Fruit fly (Drosophila melanogaster) whole organism, larva: Measurements from ENCODE around the gene CG5079.

Experiments
- noc ChIP-seq: fragments of 200-800 bp; sonication (Bioruptor generic); optimal IDR thresholded peaks from 3 replicates; lab custom pipeline; 2019; ENCODE audit warnings: missing biosample characterization, mild to moderate bottlenecking, missing genetic modification characterization, moderate library complexity

The CG5079 gene

DNA sequence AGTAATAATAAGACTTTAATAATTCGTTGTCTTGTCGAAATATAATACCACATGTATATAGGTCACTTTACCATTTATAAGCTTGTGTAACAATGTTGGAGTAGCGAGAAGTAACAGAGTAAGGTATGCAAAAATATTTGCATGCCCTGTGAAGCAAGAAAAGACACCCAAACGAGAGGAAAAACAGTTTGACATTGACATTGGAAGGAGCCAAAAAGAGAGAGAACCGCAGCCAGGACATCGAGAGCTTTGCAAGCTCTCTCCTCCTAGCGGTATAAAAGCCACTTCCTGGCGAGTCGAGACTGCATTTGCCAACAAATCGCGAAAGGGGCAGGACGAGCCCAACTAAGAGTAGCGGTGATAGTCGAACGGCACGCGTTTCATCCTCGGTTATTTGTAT is at the start of gene CG5079:
CG5079 (plus strand) TSS at position 301 of the 400 bp plus-strand sequence.
- TF ChIP-seq noc (tag; lab: Kevin White, UChicago): no peak

DNA sequence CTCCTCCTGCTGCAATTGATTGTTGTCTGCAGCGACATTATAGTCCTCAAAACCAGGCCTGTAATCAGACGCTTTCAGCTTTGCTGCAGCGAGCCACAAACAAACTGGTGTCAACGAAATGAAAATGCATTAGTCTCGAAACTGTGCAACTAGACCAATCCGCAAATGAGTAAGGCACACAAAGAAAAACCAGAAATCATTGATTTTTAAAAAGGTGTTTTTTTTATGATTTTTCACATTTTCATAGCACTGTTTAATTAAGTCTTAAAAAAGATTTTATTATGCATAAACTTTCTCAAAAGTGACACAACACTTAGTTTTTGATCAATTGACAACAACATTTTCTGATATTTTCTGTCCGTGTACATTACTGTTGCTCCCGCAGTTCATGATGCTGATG is 30.4 kb upstream of the CG5079 start, which contains the start of gene CG4582:
CG4582 (minus strand) TSS at position 101 of the 400 bp plus-strand sequence.
- TF ChIP-seq noc (tag; lab: Kevin White, UChicago): no peak

DNA sequence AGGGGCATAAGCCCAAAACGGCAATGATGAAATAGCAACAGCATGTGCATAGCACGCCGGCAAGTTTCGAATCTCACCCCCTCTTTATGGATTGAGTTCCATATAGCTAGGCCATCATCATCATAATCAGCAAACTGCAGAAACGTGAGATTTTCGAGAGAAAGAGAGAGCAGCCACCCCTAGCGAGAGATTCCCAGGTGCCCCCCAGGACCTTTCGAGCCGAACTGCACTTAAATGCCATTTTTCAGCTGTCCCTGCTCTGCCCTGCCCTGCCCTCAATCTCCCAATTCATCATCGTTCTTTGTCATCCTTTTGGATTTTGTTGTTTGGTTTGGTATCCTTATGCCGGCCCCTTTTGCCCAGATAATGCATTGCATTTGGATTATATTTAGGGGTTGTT is 25.8 kb upstream of the CG5079 start:
- no peak for TF ChIP-seq noc (tag; lab: Kevin White, UChicago)

DNA sequence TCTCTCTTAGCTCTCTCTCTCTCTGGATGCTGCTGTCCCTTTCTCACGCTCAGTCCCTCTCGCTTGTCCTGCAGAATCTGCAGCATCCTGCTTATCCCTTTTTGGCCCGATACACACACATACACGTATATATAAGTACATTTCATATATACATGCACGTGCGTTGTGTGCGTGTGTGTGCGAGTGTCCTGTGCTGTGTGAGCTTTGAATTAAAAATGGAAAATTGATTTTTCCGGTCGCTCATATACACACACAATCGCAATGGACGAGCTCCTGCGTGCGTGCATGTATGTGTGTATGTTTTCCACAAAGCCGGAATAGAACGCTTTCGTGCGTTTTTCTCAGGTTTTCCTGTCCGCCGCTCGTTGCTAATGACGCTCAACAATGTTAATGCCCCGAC is 25.0 kb upstream of the CG5079 start:
- no peak for TF ChIP-seq noc (tag; lab: Kevin White, UChicago)

DNA sequence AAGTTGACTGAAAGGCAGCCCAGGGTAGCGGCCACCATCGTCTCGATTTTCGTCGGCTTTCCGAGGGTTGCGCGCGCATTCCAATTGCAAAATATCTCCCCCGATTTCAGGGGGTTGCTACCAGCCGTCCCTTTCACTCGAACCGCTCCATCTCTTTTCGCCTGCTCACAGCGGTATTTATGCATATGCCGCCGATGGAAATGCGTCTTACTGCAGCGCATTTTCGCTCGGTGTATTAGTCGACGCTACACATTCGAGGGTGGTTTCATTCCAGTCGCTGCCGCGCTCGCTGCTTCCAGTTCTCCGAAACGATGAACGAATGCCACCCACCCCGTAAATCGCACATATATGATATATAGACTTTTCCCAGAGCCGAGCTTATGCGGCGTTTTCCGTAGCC is 24.3 kb upstream of the CG5079 start:
- no peak for TF ChIP-seq noc (tag; lab: Kevin White, UChicago)

DNA sequence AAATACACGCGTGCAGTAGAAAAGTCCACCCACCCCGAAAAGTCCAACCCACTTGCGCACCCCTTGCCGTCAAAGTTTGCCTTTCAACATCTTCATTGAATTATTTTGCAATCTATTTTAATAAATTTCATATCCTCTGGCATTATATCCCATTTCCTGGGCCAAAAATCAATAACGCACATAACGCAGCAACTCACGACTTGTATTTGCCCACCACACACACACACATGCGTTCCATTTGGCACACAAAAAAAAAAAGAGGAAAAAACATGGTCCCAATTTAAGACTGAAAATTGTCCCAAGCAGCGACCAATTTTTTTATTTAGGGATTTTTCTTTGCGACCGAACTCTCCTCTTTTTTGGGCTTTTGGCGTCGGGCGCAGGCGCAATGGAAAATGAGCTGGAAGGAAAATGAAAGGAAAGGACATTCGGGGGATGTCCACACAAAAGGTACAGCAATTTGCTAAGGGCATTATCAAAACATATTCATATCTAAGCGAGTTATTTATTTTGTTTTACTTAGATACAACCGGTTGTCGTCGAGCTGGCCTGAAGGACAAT is 22.5 kb upstream of the CG5079 start:
- TF ChIP-seq noc (tag; lab: Kevin White, UChicago): no peak

DNA sequence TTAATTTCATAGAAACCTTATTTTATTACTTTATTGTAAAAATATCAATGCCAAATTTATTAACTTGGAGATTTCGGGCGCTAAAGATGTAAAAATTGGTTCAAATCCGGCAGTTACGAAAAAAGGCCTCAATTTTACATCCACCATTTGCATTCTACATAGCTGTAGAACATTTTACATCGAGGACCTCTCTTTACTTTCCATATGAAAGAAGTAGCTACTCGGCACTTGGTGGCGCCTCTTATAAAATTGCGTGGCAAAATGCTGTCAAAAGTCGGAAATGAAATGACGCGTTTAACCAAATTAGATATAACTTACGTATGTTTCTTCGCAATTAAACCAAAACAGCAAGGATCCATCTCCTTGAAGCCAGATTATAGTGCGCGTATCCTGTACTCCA is 22.0 kb upstream of the CG5079 start:
- no peak for TF ChIP-seq noc (tag; lab: Kevin White, UChicago)

DNA sequence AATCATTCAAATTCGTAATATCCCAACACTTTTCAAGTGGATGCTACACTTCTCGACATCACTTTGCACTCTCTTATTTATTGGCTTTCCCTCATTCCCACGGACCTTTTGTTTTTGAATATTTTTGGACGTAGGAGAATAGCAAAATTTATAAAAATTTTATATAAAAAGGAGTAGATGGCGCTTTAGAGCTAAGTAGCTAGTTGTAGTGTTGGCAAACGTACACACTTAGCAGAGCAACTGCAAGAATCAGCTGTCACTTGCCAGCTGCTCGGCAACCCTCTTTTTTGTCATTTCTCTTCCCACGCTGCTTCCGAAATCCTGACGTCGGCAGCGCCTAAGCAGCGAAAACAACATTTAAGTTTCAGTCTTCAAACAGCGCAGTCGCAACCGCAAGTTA is 19.3 kb upstream of the CG5079 start:
- no peak for TF ChIP-seq noc (tag; lab: Kevin White, UChicago)

DNA sequence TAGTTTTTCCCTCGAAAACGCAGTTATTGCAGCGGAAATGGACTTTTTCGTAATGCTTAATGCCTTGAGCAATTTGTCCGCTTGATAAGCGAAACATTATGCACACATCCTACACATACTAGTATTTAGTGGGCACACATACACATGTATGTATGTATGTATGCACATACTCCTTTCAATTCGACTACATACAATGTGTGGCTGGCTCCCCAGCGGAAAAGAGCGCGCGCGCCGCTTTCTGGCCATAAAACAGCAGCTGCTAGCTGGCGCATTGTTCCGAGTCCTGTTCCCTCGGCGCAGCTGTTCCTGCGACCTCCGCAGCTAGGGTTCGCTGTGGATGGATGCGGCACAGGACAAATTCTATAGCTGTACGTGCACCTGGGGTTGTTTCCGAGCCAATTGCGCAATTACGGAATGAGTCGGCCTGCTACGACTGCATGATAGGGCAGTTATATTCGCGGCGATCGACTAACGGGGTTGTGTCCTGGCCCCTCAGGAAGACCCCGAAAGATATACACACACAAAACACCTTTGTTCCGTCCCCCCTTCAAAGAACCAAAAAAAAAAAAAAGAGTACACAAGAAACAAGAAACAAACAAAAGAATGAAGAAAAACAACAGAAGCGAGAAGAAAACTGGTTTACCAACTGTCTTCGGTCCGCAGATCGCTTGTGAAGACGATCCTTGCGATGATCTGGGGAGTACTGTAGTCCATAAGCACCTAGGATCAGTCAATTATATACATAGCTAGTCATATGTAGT is 17.0 kb upstream of the CG5079 start:
- no peak for TF ChIP-seq noc (tag; lab: Kevin White, UChicago)

DNA sequence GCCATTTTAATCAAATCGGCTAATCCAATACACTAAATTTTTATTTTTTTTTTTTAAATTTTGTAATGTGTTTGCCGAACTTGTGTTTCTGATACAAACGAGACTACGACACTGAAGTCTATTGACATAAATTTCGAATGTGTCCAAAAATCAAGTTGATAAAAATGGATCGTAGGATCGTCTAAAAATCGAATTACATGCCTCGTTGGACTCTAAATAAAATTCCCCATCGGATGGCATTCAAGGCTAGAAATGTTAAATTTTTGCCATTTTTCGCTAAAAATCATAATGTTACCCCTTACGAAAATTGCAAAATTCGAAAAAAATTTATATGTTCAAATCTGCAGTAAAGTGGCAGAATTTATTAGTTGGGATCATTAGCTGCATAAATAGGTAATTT is 4.4 kb upstream of the CG5079 start, which contains the start of gene ymp:
ymp (minus strand) TSS at position 101 of the 400 bp plus-strand sequence.
- TF ChIP-seq noc (tag; lab: Kevin White, UChicago): no peak

DNA sequence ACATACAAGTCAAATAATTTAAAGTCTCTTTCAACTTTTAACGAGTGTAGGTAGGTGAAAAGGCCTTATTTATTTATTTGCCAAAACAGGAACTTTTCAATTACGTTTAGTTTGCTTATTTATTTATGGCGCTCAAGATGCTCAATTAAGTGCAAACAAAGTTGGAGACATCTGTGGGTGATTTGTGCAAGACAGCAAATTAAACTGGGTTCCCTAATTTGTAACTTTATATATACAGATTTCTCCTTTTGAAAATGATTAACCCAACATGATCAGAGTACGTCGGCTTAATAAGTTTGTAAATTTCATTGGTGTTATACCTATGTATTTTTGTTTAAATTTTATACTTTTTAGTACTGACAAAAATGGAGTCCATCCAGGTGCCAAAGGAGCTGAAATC is 4.6 kb downstream of the CG5079 start, which contains the start of gene CG5071:
CG5071 (plus strand) TSS at position 301 of the 400 bp plus-strand sequence.
- no peak for TF ChIP-seq noc (tag; lab: Kevin White, UChicago)

DNA sequence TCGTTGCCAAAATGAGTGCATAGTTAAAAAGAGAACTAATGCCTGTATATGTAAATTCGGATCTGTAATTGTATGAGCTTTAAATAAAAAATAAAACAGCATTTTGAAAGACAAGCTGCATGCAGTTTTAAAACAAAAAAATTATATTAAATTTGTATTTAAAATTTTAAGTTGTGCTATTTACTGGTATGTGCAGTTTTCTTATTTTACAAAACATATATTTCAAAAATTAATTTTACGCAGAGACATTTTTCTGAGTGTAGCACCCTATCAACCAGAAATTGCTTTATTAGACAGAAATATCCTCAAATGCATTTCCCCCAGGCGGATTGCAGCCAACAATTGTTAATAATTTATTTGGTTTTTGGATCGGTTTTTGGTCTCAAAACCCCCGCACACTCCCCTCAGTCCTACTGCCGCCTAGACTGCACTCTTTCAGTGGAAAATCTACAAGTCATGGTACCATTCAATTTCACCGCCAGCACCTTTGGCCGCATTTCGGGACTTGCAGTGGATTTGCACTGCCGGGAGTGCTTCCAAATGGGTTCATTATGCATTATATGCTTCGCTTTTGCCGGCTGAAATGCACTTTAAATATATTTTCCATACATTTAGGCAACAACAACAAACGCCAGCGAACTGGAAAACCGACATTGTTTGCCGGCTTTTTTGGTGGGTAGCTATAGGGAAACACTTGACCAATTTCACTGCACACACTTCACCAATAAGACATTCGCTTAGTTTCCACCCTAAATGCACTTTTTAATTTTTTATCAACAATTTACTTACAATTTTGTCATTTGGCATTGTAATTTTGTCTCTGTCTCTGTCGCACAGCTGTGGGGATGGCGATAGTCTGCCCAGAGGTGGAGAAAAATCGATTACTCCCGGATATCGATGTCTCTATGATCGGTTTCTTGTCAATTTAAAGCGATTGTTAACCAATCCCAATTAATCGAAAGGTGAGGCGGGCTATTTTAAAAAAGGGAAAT is 10.6 kb downstream of the CG5079 start, which contains the start of gene Npl4:
Npl4 (minus strand) TSS at position 863 of the 992 bp plus-strand sequence.
- TF ChIP-seq noc (tag; lab: Kevin White, UChicago): no peak

DNA sequence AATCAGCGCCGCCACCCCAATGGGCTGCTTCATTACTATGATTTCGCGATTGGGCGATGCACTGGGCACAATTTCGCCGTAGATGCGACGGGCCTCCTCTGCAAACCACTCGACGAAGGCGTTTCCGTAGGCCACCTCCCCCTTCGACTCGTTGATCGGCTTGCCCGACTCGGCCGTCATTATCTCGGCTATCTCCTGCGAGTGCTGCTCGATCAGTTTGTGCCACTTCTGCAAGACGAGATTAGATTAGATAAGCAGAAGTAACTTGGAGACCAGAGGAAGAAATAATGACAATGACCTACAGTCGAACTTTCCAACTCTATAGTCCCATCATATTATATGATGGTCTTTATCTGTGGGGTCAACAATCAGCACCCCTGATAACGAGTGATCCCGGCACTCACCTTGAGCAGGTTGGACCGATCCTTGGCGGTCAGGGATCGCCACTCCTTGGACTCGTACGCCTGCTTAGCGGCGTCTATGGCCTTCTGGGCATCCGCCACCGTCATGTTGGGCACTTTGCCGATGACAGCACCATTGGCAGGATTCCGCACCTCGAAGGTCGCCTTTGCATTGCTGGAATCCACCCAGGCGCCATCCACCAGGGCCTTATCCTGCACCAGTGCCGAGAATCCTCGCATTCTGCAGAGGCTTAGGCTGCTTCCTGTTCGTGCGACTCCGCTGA is 12.6 kb downstream of the CG5079 start:
- TF ChIP-seq noc (tag; lab: Kevin White, UChicago): no peak

DNA sequence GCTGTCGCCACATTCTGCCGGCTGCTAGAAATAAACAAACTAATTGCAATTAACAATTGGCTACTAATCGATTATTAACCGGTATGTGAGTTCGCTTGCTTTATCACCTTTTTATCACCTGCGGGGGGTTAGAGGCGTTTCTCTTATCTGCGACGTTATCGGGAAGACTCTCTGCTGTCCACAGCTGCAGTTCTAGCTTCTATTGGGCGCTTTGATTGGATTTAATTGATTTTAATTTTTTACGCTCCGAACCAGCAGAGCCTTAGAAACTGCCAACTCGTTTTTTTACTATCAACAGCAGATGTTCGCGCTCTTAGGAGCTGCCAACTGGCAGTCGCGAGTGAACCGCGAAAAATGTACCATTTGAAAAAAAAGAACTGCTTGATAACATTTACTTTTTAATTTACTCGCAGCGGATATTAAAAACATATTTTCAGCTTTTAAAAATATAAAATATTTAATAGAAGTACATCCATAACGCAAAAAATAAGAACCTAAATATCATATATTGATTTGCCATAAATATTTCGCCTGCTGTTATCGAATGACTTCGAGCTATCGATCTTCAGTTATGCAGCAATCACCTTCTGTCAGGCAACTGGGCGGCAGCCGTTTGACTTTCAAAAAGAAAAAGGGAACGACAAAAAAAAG is 13.3 kb downstream of the CG5079 start, which contains the start of gene Ssadh:
Ssadh (minus strand) TSS at position 300 of the 651 bp plus-strand sequence.
- TF ChIP-seq noc (tag; lab: Kevin White, UChicago): no peak
